Fruit fly (Drosophila melanogaster) whole organism, larva: ENCODE data around the gene Glyat.

Source experiments
- noc ChIP-seq: fragments of 200-800 bp; sonication (Bioruptor generic); optimal IDR thresholded peaks from 3 replicates; lab custom pipeline; 2019; ENCODE audit warnings: missing biosample characterization, mild to moderate bottlenecking, missing genetic modification characterization, moderate library complexity

The Glyat gene

dm6 chr2L:7964611-7965010 is 45.8 kb downstream of the Glyat start:
- TF ChIP-seq noc (tag; lab: Kevin White, UChicago) = peak; percentile 45

- TF ChIP-seq noc (tag; lab: Kevin White, UChicago) = no peak
These were observed 47.6 kb downstream of the Glyat start for dm6 chr2L:7962881-7963280.

- TF ChIP-seq noc (tag; lab: Kevin White, UChicago) = no peak
These were observed 48.2 kb downstream of the Glyat start for dm6 chr2L:7962237-7962636.

- peak; percentile 74 for TF ChIP-seq noc (tag; lab: Kevin White, UChicago)
These were observed 49.6 kb downstream of the Glyat start for dm6 chr2L:7960581-7961530.
